Fruit fly (Drosophila melanogaster) S2 (cell line): ENCODE data around the gene CG3961.

Source experiments
- CG8478 ChIP-seq: fragments of >200 bp; optimal IDR thresholded peaks from 2 replicates; lab custom pipeline; 2018
- CTCF ChIP-seq, 2 experiments: fragments of >200 bp; optimal IDR thresholded peaks; 2 replicates each; lab custom pipeline; 2018

- TF ChIP-seq CG8478 (lab: Kevin White, UChicago) (no peak), CTCF (optimal IDR thresholded peaks at IDR 0.05; lab: Kevin White, UChicago) (no peak)
Measured at dm6 chr3L:18833234-18833633, 57.0 kb downstream of the CG3961 start.
